Worm (Caenorhabditis elegans) whole organism, L1 larva: ENCODE results near the gene ttbk-6.

Experiments
- C04F5.9 ChIP-seq: sonication (generic microtip); optimal IDR thresholded peaks from 2 replicates; lab custom pipeline; 2016; ENCODE audit warnings: missing genetic modification characterization, missing compliant biosample characterization
- C16A3.4 ChIP-seq: fragments of 150-350 bp; optimal IDR thresholded peaks from 2 replicates; lab custom pipeline; 2014; ENCODE audit warnings: missing biosample characterization, missing genetic modification characterization
- Y116A8C.19 ChIP-seq: sonication (generic microtip); optimal IDR thresholded peaks from 2 replicates; lab custom pipeline; 2016; ENCODE audit warnings: missing compliant biosample characterization, missing genetic modification characterization, borderline replicate concordance
- blmp-1 ChIP-seq: fragments of 150-350 bp; optimal IDR thresholded peaks from 2 replicates; lab custom pipeline; 2014; ENCODE audit warnings: missing biosample characterization, missing genetic modification characterization
- ceh-63 ChIP-seq: fragments of 200-800 bp; sonication (Bioruptor generic); optimal IDR thresholded peaks from 2 replicates; lab custom pipeline; 2018; ENCODE audit warnings: mild to moderate bottlenecking, missing genetic modification characterization, missing compliant biosample characterization
- ceh-82 ChIP-seq, 3 experiments: fragments of 150-350 bp in 1 of 3; sonication (generic microtip) in 2 of 3; optimal IDR thresholded peaks; 2 replicates each; lab custom pipeline; 2014 to 2017; ENCODE audit warnings: missing biosample characterization in 3 of 3, missing genetic modification characterization in 3 of 3
- ceh-90 ChIP-seq: sonication (generic microtip); optimal IDR thresholded peaks from 2 replicates; lab custom pipeline; 2016; ENCODE audit warnings: missing genetic modification characterization, missing compliant biosample characterization
- ces-1 ChIP-seq: fragments of 150-350 bp; optimal IDR thresholded peaks from 2 replicates; lab custom pipeline; 2014; ENCODE audit warnings: missing biosample characterization, missing genetic modification reagents, missing genetic modification characterization
- efl-1 ChIP-seq, 4 experiments: fragments of 150-350 bp; optimal IDR thresholded peaks in 3 of 4; peaks in 1 of 4; 1 replicate in 1 of 4; 2 replicates in 3 of 4; lab custom pipeline; 2014; ENCODE audit warnings: missing biosample characterization in 2 of 4, missing genetic modification characterization in 2 of 4, missing genetic modification reagents in 2 of 4
- egl-27 ChIP-seq, 2 experiments: fragments of 150-350 bp in 1 of 2; sonication (generic microtip); optimal IDR thresholded peaks; 3 replicates each; lab custom pipeline; 2017 to 2018; ENCODE audit warnings: missing biosample characterization in 2 of 2, missing genetic modification characterization in 2 of 2, missing genetic modification reagents in 2 of 2
- elt-2 ChIP-seq: sonication (generic microtip); optimal IDR thresholded peaks from 2 replicates; lab custom pipeline; 2016; ENCODE audit warnings: missing genetic modification characterization, mild to moderate bottlenecking, inconsistent platforms, missing compliant biosample characterization, missing genetic modification reagents
- elt-3 ChIP-seq, 6 experiments: fragments of 150-350 bp in 1 of 6; sonication (generic microtip); optimal IDR thresholded peaks; 2 replicates each; lab custom pipeline; 2017 to 2018; ENCODE audit warnings: missing biosample characterization in 6 of 6, missing genetic modification characterization in 6 of 6, inconsistent platforms in 1 of 6
- fkh-10 ChIP-seq: sonication (generic microtip); optimal IDR thresholded peaks from 2 replicates; lab custom pipeline; 2017; ENCODE audit warnings: missing biosample characterization, missing genetic modification reagents, missing genetic modification characterization
- fkh-4 ChIP-seq: sonication (generic microtip); optimal IDR thresholded peaks from 2 replicates; lab custom pipeline; 2016; ENCODE audit warnings: missing compliant biosample characterization, missing genetic modification characterization, borderline replicate concordance
- fos-1 ChIP-seq: fragments of 150-350 bp; optimal IDR thresholded peaks from 2 replicates; lab custom pipeline; 2014; ENCODE audit warnings: missing biosample characterization, missing genetic modification characterization
- grh-1 ChIP-seq: fragments of 200-800 bp; sonication (Bioruptor generic); IDR thresholded peaks from 2 replicates; pipeline ENCODE4 v1.3.6; 2022; ENCODE audit warnings: missing genetic modification reagents, missing genetic modification characterization, missing compliant biosample characterization
- hlh-4 ChIP-seq: sonication (generic microtip); optimal IDR thresholded peaks from 2 replicates; lab custom pipeline; 2016; ENCODE audit warnings: mild to moderate bottlenecking, missing genetic modification characterization, missing compliant biosample characterization
- hpl-2 ChIP-seq: fragments of 150-350 bp; optimal IDR thresholded peaks from 2 replicates; lab custom pipeline; 2014; ENCODE audit warnings: missing biosample characterization, missing genetic modification reagents, missing genetic modification characterization
- lin-13 ChIP-seq: fragments of 150-350 bp; optimal IDR thresholded peaks from 2 replicates; lab custom pipeline; 2014; ENCODE audit warnings: missing biosample characterization, missing genetic modification reagents, missing genetic modification characterization
- lin-14 ChIP-seq: fragments of 200-800 bp; sonication (Bioruptor generic); optimal IDR thresholded peaks from 2 replicates; lab custom pipeline; 2018; ENCODE audit warnings: mild to moderate bottlenecking, missing genetic modification characterization, moderate library complexity, missing compliant biosample characterization
- lin-35 ChIP-seq, 2 experiments: fragments of 150-350 bp; optimal IDR thresholded peaks; 2 replicates each; lab custom pipeline; 2014; ENCODE audit warnings: missing biosample characterization in 2 of 2, missing genetic modification characterization in 2 of 2, missing genetic modification reagents in 2 of 2
- lir-3 ChIP-seq: sonication (generic microtip); optimal IDR thresholded peaks from 2 replicates; lab custom pipeline; 2016; ENCODE audit warnings: mild to moderate bottlenecking, missing genetic modification characterization, moderate library complexity, missing compliant biosample characterization; ENCODE audit not compliant: poor library complexity
- lsy-2 ChIP-seq, 2 experiments: fragments of 150-350 bp; optimal IDR thresholded peaks; 2 replicates each; lab custom pipeline; 2014; ENCODE audit warnings: missing biosample characterization in 2 of 2, missing genetic modification characterization in 2 of 2
- mab-9 ChIP-seq: fragments of 200-800 bp; sonication (Bioruptor generic); IDR thresholded peaks from 2 replicates; pipeline ENCODE4 v1.3.6; 2022; ENCODE audit warnings: missing genetic modification reagents, missing genetic modification characterization, missing compliant biosample characterization
- mdl-1 ChIP-seq, 2 experiments: fragments of 150-350 bp; optimal IDR thresholded peaks; 2 replicates each; lab custom pipeline; 2014 to 2017; ENCODE audit warnings: missing biosample characterization in 2 of 2, missing genetic modification characterization in 2 of 2, inconsistent platforms in 1 of 2
- mef-2 ChIP-seq: fragments of 150-350 bp; optimal IDR thresholded peaks from 2 replicates; lab custom pipeline; 2014; ENCODE audit warnings: missing biosample characterization, missing genetic modification characterization
- mep-1 ChIP-seq: fragments of 150-350 bp; optimal IDR thresholded peaks from 2 replicates; lab custom pipeline; 2014; ENCODE audit warnings: missing biosample characterization, missing genetic modification characterization
- nhr-11 ChIP-seq: fragments of 150-350 bp; optimal IDR thresholded peaks from 2 replicates; lab custom pipeline; 2014; ENCODE audit warnings: missing biosample characterization, missing genetic modification characterization
- nhr-12 ChIP-seq: sonication (generic microtip); optimal IDR thresholded peaks from 2 replicates; lab custom pipeline; 2017; ENCODE audit warnings: missing biosample characterization, missing genetic modification characterization
- nhr-20 ChIP-seq: sonication (generic microtip); optimal IDR thresholded peaks from 2 replicates; lab custom pipeline; 2016; ENCODE audit warnings: mild to moderate bottlenecking, missing genetic modification characterization, missing compliant biosample characterization
- nhr-237 ChIP-seq: fragments of 150-350 bp; optimal IDR thresholded peaks from 2 replicates; lab custom pipeline; 2014; ENCODE audit warnings: missing biosample characterization, missing genetic modification characterization
- nhr-47 ChIP-seq: sonication (generic microtip); optimal IDR thresholded peaks from 2 replicates; lab custom pipeline; 2016; ENCODE audit warnings: mild to moderate bottlenecking, missing genetic modification characterization, moderate library complexity, missing compliant biosample characterization
- nhr-76 ChIP-seq: sonication (generic microtip); optimal IDR thresholded peaks from 2 replicates; lab custom pipeline; 2017; ENCODE audit warnings: missing biosample characterization, missing genetic modification characterization
- nhr-77 ChIP-seq: fragments of 150-350 bp; optimal IDR thresholded peaks from 2 replicates; lab custom pipeline; 2014; ENCODE audit warnings: missing biosample characterization, missing genetic modification characterization
- nhr-84 ChIP-seq: sonication (generic microtip); optimal IDR thresholded peaks from 2 replicates; lab custom pipeline; 2017; ENCODE audit warnings: missing biosample characterization, missing genetic modification characterization
- nhr-85 ChIP-seq: sonication (generic microtip); peaks from one replicate; lab custom pipeline; 2016; ENCODE audit warnings: missing genetic modification characterization, inconsistent platforms, missing compliant biosample characterization
- nhr-90 ChIP-seq: sonication (generic microtip); optimal IDR thresholded peaks from 2 replicates; lab custom pipeline; 2016; ENCODE audit warnings: mild to moderate bottlenecking, missing genetic modification characterization, missing compliant biosample characterization; ENCODE audit not compliant: poor library complexity
- pag-3 ChIP-seq: sonication (generic microtip); optimal IDR thresholded peaks from 2 replicates; lab custom pipeline; 2017; ENCODE audit warnings: missing genetic modification characterization, mild to moderate bottlenecking, missing compliant biosample characterization, antibody characterized with exemption, borderline replicate concordance; ENCODE audit not compliant: insufficient read depth
- pax-3 ChIP-seq: fragments of 200-800 bp; sonication (Bioruptor generic); optimal IDR thresholded peaks from 2 replicates; lab custom pipeline; 2018; ENCODE audit warnings: mild to moderate bottlenecking, missing genetic modification characterization, moderate library complexity, missing compliant biosample characterization
- snpc-4 ChIP-seq: fragments of 150-350 bp; optimal IDR thresholded peaks from 2 replicates; lab custom pipeline; 2014; ENCODE audit warnings: missing biosample characterization, missing genetic modification characterization
- sox-4 ChIP-seq: sonication (generic microtip); optimal IDR thresholded peaks from 2 replicates; lab custom pipeline; 2016; ENCODE audit warnings: missing genetic modification characterization, missing compliant biosample characterization
- swsn-7 ChIP-seq: sonication (generic microtip); optimal IDR thresholded peaks from 2 replicates; lab custom pipeline; 2016; ENCODE audit warnings: missing genetic modification characterization, missing compliant biosample characterization
- tlp-1 ChIP-seq: fragments of 150-350 bp; optimal IDR thresholded peaks from 2 replicates; lab custom pipeline; 2014; ENCODE audit warnings: missing biosample characterization, missing genetic modification characterization
- unc-130 ChIP-seq: fragments of 150-350 bp; optimal IDR thresholded peaks from 2 replicates; lab custom pipeline; 2017; ENCODE audit warnings: missing biosample characterization, missing genetic modification characterization, inconsistent platforms
- unc-62 ChIP-seq: fragments of 150-350 bp; optimal IDR thresholded peaks from 2 replicates; lab custom pipeline; 2014; ENCODE audit warnings: missing biosample characterization, missing genetic modification reagents, missing genetic modification characterization
- vab-15 ChIP-seq: sonication (generic microtip); optimal IDR thresholded peaks from 2 replicates; lab custom pipeline; 2017; ENCODE audit warnings: missing genotype, mild to moderate bottlenecking, missing genetic modification characterization, missing compliant biosample characterization
- zag-1 ChIP-seq: fragments of 150-350 bp; optimal IDR thresholded peaks from 2 replicates; lab custom pipeline; 2014; ENCODE audit warnings: missing biosample characterization, missing genetic modification characterization
- zip-4 ChIP-seq: fragments of 200-800 bp; sonication (Bioruptor generic); optimal IDR thresholded peaks from 2 replicates; lab custom pipeline; 2018; ENCODE audit warnings: mild to moderate bottlenecking, missing genetic modification characterization, moderate library complexity, missing compliant biosample characterization

The ttbk-6 gene

DNA sequence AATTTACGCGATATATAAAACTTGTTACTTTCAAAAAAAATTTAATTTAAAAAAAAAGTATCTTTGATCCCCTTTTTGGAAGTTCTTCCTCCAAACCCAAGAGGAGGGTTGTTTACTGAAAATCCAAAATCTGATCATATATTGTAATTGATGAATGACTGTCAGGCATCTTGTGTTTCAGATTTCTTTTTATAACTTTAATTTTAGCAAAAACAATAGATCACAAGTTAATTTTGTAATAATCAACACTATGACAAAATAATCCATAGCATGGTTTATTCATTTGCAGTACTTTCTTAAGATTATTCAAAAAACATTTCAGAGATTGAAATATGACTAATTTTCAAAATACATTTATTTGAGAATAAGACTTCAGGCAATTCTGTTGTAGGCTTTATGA is 17.8 kb downstream of the ttbk-6 start:
- TF ChIP-seq ces-1 (GFP tag; lab: Kevin White, UChicago), result no peak
- TF ChIP-seq ceh-90 (tag; lab: Kevin White, UChicago), result no peak
- TF ChIP-seq fos-1 (tag; lab: Kevin White, UChicago), result no peak
- no peak for TF ChIP-seq lin-14
- TF ChIP-seq nhr-237 (tag; lab: Kevin White, UChicago), result no peak
- no peak for TF ChIP-seq hpl-2 (GFP tag; lab: Kevin White, UChicago)
- no peak for TF ChIP-seq C16A3.4 (tag; lab: Kevin White, UChicago)
- no peak for TF ChIP-seq lsy-2 (tag; optimal IDR thresholded peaks at IDR 0.05; lab: Kevin White, UChicago)
- TF ChIP-seq hlh-4 (tag; lab: Kevin White, UChicago), result no peak
- TF ChIP-seq ceh-82 (tag; optimal IDR thresholded peaks at IDR 0.05; lab: Kevin White, UChicago), result no peak
- no peak for TF ChIP-seq pax-3 (tag; lab: Kevin White, UChicago)

DNA sequence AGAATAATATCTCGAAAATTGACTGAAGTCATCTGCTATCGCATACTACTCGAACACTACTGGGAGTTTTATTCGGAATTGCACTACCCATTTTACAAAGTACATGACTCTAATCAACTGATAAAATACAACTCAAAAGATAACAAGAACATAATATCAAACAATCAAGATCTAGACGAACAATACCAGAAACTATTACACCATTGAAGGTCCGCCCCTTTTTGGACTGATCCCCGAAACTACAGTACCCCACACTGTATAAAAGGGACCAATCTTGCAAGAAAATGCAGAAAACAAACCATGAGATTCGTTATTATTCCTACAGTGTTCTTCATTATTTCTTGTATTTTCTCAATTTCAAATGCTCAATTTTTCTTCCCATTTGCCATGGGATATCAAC is 20.0 kb downstream of the ttbk-6 start, which contains the start of gene F54D8.10:
TSS of gene F54D8.10 (plus strand) at position 301 of the 400 bp plus-strand sequence.
- TF ChIP-seq pag-3 (tag; lab: Kevin White, UChicago), result no peak
- TF ChIP-seq nhr-12, result no peak
- no peak for TF ChIP-seq sox-4
- TF ChIP-seq nhr-237 (tag; lab: Kevin White, UChicago), result no peak
- TF ChIP-seq C04F5.9 (tag; lab: Kevin White, UChicago), result no peak
- no peak for TF ChIP-seq nhr-77 (tag; lab: Kevin White, UChicago)

DNA sequence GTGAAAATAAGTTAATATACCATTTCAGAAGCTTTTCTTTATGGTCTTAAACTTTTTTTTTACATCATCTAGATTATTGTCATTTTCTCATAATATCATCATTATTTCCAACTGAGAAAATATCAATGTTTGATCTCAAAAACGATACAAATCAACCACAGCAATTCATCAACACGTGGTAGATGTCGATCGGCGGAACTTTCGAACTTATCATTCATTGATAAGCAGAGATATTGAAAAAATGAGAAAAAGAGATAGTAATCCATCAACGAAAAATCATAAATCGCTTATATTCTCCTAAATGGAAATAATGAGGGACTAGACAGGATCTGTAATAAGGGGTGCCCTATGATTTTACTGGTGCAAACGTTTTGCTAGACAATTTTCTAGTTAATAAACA is 22.2 kb downstream of the ttbk-6 start:
- TF ChIP-seq mdl-1 (tag; optimal IDR thresholded peaks at IDR 0.05; lab: Kevin White, UChicago) (no peak), C16A3.4 (tag; lab: Kevin White, UChicago) (no peak), snpc-4 (tag; lab: Kevin White, UChicago) (no peak), hlh-4 (tag; lab: Kevin White, UChicago) (no peak), blmp-1 (peak; percentile 84), vab-15 (tag; lab: Kevin White, UChicago) (no peak), elt-2 (tag; lab: Kevin White, UChicago) (no peak), egl-27 (tag; optimal IDR thresholded peaks at IDR 0.05; lab: Kevin White, UChicago) (no peak), hpl-2 (GFP tag; lab: Kevin White, UChicago) (no peak), lin-13 (GFP tag; lab: Kevin White, UChicago) (no peak), lir-3 (tag; lab: Kevin White, UChicago) (no peak), ceh-63 (GFP tag; lab: Kevin White, UChicago) (no peak), efl-1 (optimal IDR thresholded peaks at IDR 0.05; lab: Kevin White, UChicago) (no peak), efl-1 (GFP tag; optimal IDR thresholded peaks at IDR 0.05 in 1 of 2; lab: Kevin White, UChicago) (no peak), mef-2 (tag; lab: Kevin White, UChicago) (no peak), nhr-11 (tag; lab: Kevin White, UChicago) (no peak), nhr-85 (tag; lab: Kevin White, UChicago) (peak; percentile 60), grh-1 (GFP tag; lab: Robert Waterston, UW) (no peak), Y116A8C.19 (tag; lab: Kevin White, UChicago) (no peak), mab-9 (GFP tag; lab: Robert Waterston, UW) (no peak), lin-35 (GFP tag; optimal IDR thresholded peaks at IDR 0.05; lab: Kevin White, UChicago) (no peak), unc-62 (GFP tag; lab: Kevin White, UChicago) (no peak), nhr-84 (tag; lab: Kevin White, UChicago) (no peak), nhr-20 (tag; lab: Kevin White, UChicago) (peak; percentile 67), fkh-10 (GFP tag; lab: Kevin White, UChicago) (no peak), nhr-76 (tag; lab: Kevin White, UChicago) (no peak), unc-130 (tag; lab: Kevin White, UChicago) (no peak), tlp-1 (tag; lab: Kevin White, UChicago) (no peak), swsn-7 (no peak), ceh-90 (tag; lab: Kevin White, UChicago) (no peak), nhr-47 (tag; lab: Kevin White, UChicago) (no peak), elt-3 (tag; optimal IDR thresholded peaks at IDR 0.05; lab: Kevin White, UChicago) (peak in 5 of 6 experiments; percentile 55 to 87 (median 82)), pax-3 (tag; lab: Kevin White, UChicago) (no peak), zip-4 (GFP tag; lab: Kevin White, UChicago) (no peak), zag-1 (tag; lab: Kevin White, UChicago) (no peak), mep-1 (no peak), nhr-90 (tag; lab: Kevin White, UChicago) (no peak), fkh-4 (tag; lab: Kevin White, UChicago) (no peak)
